Fruit fly (Drosophila melanogaster): ENCODE data around the gene PNUTS.
A peak's percentile ranks its signal among the peaks of the same experiment; 100 is the strongest.

The PNUTS gene

dm6 chr2L:843850-844791, 26.1 kb upstream of the PNUTS start (continued):
- TF ChIP-seq vfl (GFP tag; optimal IDR thresholded peaks at IDR 0.05) (no peak), zf30C (GFP tag; optimal IDR thresholded peaks at IDR 0.05) (peak; percentile 3), az2 (GFP tag; optimal IDR thresholded peaks at IDR 0.05) (no peak), repo (GFP tag; optimal IDR thresholded peaks at IDR 0.05) (no peak), Vsx1 (GFP tag; optimal IDR thresholded peaks at IDR 0.05) (no peak), Xbp1 (GFP tag; optimal IDR thresholded peaks at IDR 0.05) (no peak), CG7987 (GFP tag; optimal IDR thresholded peaks at IDR 0.05) (no peak), gsb-n (tag; optimal IDR thresholded peaks at IDR 0.05) (no peak)

dm6 chr2L:845341-846004, 24.8 kb upstream of the PNUTS start:
- TF ChIP-seq Med (GFP tag) (peak; percentile 99), Xrp1 (GFP tag; IDR thresholded peaks at IDR 0.05) (peak; percentile 89), CG13123 (GFP tag; optimal IDR thresholded peaks at IDR 0.05) (peak; percentile 71), peb (GFP tag; IDR thresholded peaks at IDR 0.05) (peak; percentile 70), CG34224 (GFP tag; IDR thresholded peaks at IDR 0.05; ENCODE audit: partially characterized antibody) (no peak), seq (GFP tag; IDR thresholded peaks at IDR 0.05) (peak; percentile 81), Ssrp (tag; optimal IDR thresholded peaks at IDR 0.05) (peak; percentile 80), CG18619 (GFP tag; optimal IDR thresholded peaks at IDR 0.05) (peak; percentile 78), inv (GFP tag; IDR thresholded peaks at IDR 0.05; ENCODE audit: partially characterized antibody) (no peak), CG8290 (GFP tag; optimal IDR thresholded peaks at IDR 0.05) (peak; percentile 57), CG8290 (tag; optimal IDR thresholded peaks at IDR 0.05) (peak in 1 of 2 experiments; percentile 97), hth (optimal IDR thresholded peaks at IDR 0.05) (no peak), CG4404 (GFP tag; IDR thresholded peaks at IDR 0.05) (peak; percentile 64), Ravus (GFP tag; IDR thresholded peaks at IDR 0.05) (peak; percentile 73), CG9609 (GFP tag; optimal IDR thresholded peaks at IDR 0.05) (peak; percentile 88), CG14050 (GFP tag; IDR thresholded peaks at IDR 0.05) (peak; percentile 88), HLH4C (GFP tag; IDR thresholded peaks at IDR 0.05; ENCODE audit: partially characterized antibody) (no peak), Deaf1 (tag; optimal IDR thresholded peaks at IDR 0.05) (peak; percentile 58), CG2889 (GFP tag; IDR thresholded peaks at IDR 0.05) (peak; percentile 84), sqz (GFP tag; optimal IDR thresholded peaks at IDR 0.05) (peak; percentile 44), Rfx (GFP tag; IDR thresholded peaks at IDR 0.05) (peak; percentile 95), C15 (GFP tag; IDR thresholded peaks at IDR 0.05) (peak; percentile 84), Kr (GFP tag; optimal IDR thresholded peaks at IDR 0.05) (no peak), Nf-YB (GFP tag; optimal IDR thresholded peaks at IDR 0.05) (peak; percentile 73), CG13296 (GFP tag; optimal IDR thresholded peaks at IDR 0.05) (peak; percentile 82), Taf1 (GFP tag; IDR thresholded peaks at IDR 0.05) (peak; percentile 76), CG12155 (GFP tag; optimal IDR thresholded peaks at IDR 0.05) (peak; percentile 79), corto (GFP tag; optimal IDR thresholded peaks at IDR 0.05) (no peak), CG12299 (tag; optimal IDR thresholded peaks at IDR 0.05) (peak; percentile 41), CG4617 (GFP tag; optimal IDR thresholded peaks at IDR 0.05; ENCODE audit: borderline replicate concordance) (peak; percentile 38), ttk (GFP tag; IDR thresholded peaks at IDR 0.05) (peak; percentile 86), Xbp1 (GFP tag; optimal IDR thresholded peaks at IDR 0.05) (peak; percentile 90), CG18476 (GFP tag; optimal IDR thresholded peaks at IDR 0.05) (peak; percentile 66), CG16815 (GFP tag; optimal IDR thresholded peaks at IDR 0.05) (peak; percentile 56), HmgD (GFP tag; optimal IDR thresholded peaks at IDR 0.05) (peak; percentile 17), gce (GFP tag; IDR thresholded peaks at IDR 0.05) (peak; percentile 69; the same call in 1 of the 3 replicates), ara (GFP tag; IDR thresholded peaks at IDR 0.05) (peak; percentile 86), Doc2 (GFP tag; IDR thresholded peaks at IDR 0.05) (0 out of 2 replicates have a peak, but pooled peaks have one; percentile 40), CG18011 (GFP tag; optimal IDR thresholded peaks at IDR 0.05) (peak; percentile 68), CG34422 (GFP tag; IDR thresholded peaks at IDR 0.05) (peak; percentile 90)

Measured in whole organism, embryonic.